Worm (Caenorhabditis elegans): ENCODE data around the gene F19C6.2.

- TF ChIP-seq hlh-8 (tag; optimal IDR thresholded peaks at IDR 0.05) (no peak), ceh-6 (GFP tag; optimal IDR thresholded peaks at IDR 0.05) (no peak), dmd-4 (tag; optimal IDR thresholded peaks at IDR 0.05; ENCODE audit: borderline replicate concordance) (no peak), pqm-1 (tag; optimal IDR thresholded peaks at IDR 0.05) (no peak), elt-2 (tag; optimal IDR thresholded peaks at IDR 0.05) (no peak)
These were observed 48.4 kb downstream of the F19C6.2 start, which contains the start of gene gnrr-3 for ce11 chrX:10049160-10049559.
